Fruit fly (Drosophila melanogaster): ENCODE data around the gene Peritrophin-15b.

The Peritrophin-15b gene

DNA sequence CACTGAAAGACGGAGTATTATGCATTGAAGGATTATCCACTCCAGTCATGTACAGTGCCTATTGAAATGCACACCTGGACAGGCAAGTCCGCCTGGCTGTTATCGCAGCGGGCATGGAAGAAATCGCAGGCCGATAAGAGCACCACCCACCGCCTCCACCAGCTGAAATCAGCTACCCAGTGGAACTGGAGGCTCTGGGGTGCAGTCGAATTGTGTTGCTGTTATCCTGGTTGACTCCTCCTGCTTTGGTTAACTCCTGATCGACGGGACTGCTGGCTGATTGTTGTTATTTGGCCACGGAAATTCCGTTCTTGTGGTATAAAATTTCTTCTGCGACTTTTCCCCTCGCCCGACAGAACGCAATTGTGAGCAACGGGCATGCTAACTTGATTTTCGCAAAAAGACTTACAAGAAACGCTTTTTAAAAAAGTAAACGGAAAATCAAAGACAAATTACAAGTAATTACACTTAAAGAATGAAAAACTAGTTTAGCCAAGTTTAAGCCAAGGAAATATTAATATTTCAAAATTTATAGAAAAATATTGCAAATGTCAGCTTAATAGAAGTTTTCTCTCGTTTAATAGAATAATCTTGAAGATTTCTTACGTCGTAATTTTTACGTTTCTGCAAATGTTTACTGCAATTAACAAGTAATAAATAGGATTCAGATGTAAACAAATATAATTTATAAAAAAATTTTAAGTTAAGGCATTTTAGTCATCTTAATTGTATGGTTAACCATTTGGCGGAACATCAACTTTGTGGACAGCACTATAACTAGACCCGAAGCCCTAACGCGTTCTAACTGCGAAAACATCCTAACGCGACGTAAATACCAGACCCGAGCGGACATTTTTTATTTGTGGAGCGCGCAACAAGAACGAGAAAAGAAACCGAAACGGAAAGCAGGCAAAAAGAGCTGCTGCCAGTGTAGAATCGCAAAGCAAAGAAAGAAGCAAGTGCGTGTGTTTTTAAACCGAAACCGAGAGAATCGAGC, 20.4 kb upstream of the Peritrophin-15b start, which contains the start of the genes CG13398 and Akap200 (continued):
- peak; percentile 68; the same call in 1 of the 3 replicates for TF ChIP-seq CG6163 (GFP tag; IDR thresholded peaks at IDR 0.05)
- no peak for TF ChIP-seq Sox14 (GFP tag; optimal IDR thresholded peaks at IDR 0.05)
- no peak for TF ChIP-seq Lpt (GFP tag; optimal IDR thresholded peaks at IDR 0.05)
- peak; percentile 35 for TF ChIP-seq Sox102F (GFP tag; optimal IDR thresholded peaks at IDR 0.05)
- TF ChIP-seq Sox15 (GFP tag; optimal IDR thresholded peaks at IDR 0.05): no peak
- TF ChIP-seq CG6792 (GFP tag; optimal IDR thresholded peaks at IDR 0.05): peak; percentile 7
- TF ChIP-seq OdsH (GFP tag; optimal IDR thresholded peaks at IDR 0.05): no peak
- peak; percentile 58 for TF ChIP-seq vri (GFP tag; optimal IDR thresholded peaks at IDR 0.05)
- no peak; the same call in 1 of the 2 replicates for TF ChIP-seq CG11294 (GFP tag; IDR thresholded peaks at IDR 0.05)
- TF ChIP-seq CG10669 (GFP tag; optimal IDR thresholded peaks at IDR 0.05): no peak
- peak; percentile 25 for TF ChIP-seq Ets96B (tag; optimal IDR thresholded peaks at IDR 0.05)
- no peak for TF ChIP-seq CG32006 (GFP tag; optimal IDR thresholded peaks at IDR 0.05)
- TF ChIP-seq Eip75B (GFP tag; optimal IDR thresholded peaks at IDR 0.05): peak; percentile 30
- peak; percentile 78 for TF ChIP-seq fkh (GFP tag; optimal IDR thresholded peaks at IDR 0.05)
- TF ChIP-seq eg (GFP tag; IDR thresholded peaks at IDR 0.05): no peak
- TF ChIP-seq CG3919 (GFP tag; optimal IDR thresholded peaks at IDR 0.05): peak; percentile 18
- TF ChIP-seq CG11762 (GFP tag; optimal IDR thresholded peaks at IDR 0.05; ENCODE audit: insufficient read depth): no peak
- TF ChIP-seq CG11902 (GFP tag; optimal IDR thresholded peaks at IDR 0.05): no peak
- TF ChIP-seq CG6276 (GFP tag; optimal IDR thresholded peaks at IDR 0.05): no peak

DNA sequence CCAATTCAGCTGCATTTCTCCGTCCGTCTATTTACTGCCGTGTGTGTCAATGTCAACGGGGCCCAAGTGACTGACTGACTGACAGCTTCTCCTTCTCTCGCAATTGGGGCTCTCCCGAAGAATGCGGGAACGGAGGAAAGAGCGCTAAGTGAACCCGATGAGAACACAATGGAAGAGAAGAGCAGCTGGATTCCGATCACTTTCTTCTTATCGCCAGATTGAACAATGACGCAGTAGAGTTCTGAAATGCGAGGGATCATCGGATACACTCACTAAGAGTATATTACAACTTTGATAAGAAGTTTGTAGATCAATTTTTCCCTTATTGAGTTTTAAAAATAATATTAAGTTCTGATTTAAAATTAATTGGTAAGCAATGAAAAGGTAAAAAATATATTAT, 16.8 kb upstream of the Peritrophin-15b start, which contains the start of gene Naglu:
Naglu (minus strand) TSS at position 339 of the 400 bp plus-strand sequence.
- TF ChIP-seq CG10669 (GFP tag; optimal IDR thresholded peaks at IDR 0.05) (no peak), eg (GFP tag; IDR thresholded peaks at IDR 0.05) (no peak), CG15336 (GFP tag; IDR thresholded peaks at IDR 0.05) (no peak), CG11294 (GFP tag; IDR thresholded peaks at IDR 0.05) (no peak), Eip93F (GFP tag; optimal IDR thresholded peaks at IDR 0.05) (no peak), Sox14 (GFP tag; optimal IDR thresholded peaks at IDR 0.05) (no peak), CG6163 (GFP tag; IDR thresholded peaks at IDR 0.05) (peak; percentile 15; the same call in 1 of the 3 replicates), CG10631 (GFP tag; optimal IDR thresholded peaks at IDR 0.05) (no peak), Gug (GFP tag; IDR thresholded peaks at IDR 0.05) (no peak), Ets21C (GFP tag; optimal IDR thresholded peaks at IDR 0.05) (no peak), acj6 (GFP tag; optimal IDR thresholded peaks at IDR 0.05) (no peak), CG6792 (GFP tag; optimal IDR thresholded peaks at IDR 0.05) (peak; percentile 46), CG6808 (GFP tag; optimal IDR thresholded peaks at IDR 0.05) (no peak), Eip78C (GFP tag) (peak; percentile 74), OdsH (GFP tag; optimal IDR thresholded peaks at IDR 0.05) (no peak), spab (GFP tag; optimal IDR thresholded peaks at IDR 0.05) (no peak), Sox102F (GFP tag; optimal IDR thresholded peaks at IDR 0.05) (no peak), CG7368 (GFP tag; optimal IDR thresholded peaks at IDR 0.05) (no peak), CG16779 (tag; optimal IDR thresholded peaks at IDR 0.05) (no peak), Smox (GFP tag; optimal IDR thresholded peaks at IDR 0.05) (no peak), Hr39 (GFP tag; optimal IDR thresholded peaks at IDR 0.05) (no peak), Hr38 (GFP tag; optimal IDR thresholded peaks at IDR 0.05) (no peak), vri (GFP tag; optimal IDR thresholded peaks at IDR 0.05) (no peak), achi (GFP tag; optimal IDR thresholded peaks at IDR 0.05) (no peak), CG4318 (GFP tag; optimal IDR thresholded peaks at IDR 0.05) (no peak), Sox15 (GFP tag; optimal IDR thresholded peaks at IDR 0.05) (no peak), CG11762 (GFP tag; optimal IDR thresholded peaks at IDR 0.05; ENCODE audit: insufficient read depth) (no peak), dsx (GFP tag; optimal IDR thresholded peaks at IDR 0.05; ENCODE audit: poor library complexity, severe bottlenecking) (no peak), pdm3 (GFP tag; optimal IDR thresholded peaks at IDR 0.05) (no peak), Met (GFP tag; optimal IDR thresholded peaks at IDR 0.05) (no peak), CG32006 (GFP tag; optimal IDR thresholded peaks at IDR 0.05) (no peak), esn (GFP tag; optimal IDR thresholded peaks at IDR 0.05) (peak; percentile 53), fkh (GFP tag; optimal IDR thresholded peaks at IDR 0.05) (no peak), Lpt (GFP tag; optimal IDR thresholded peaks at IDR 0.05) (no peak), ss (GFP tag; optimal IDR thresholded peaks at IDR 0.05) (no peak), CG6276 (GFP tag; optimal IDR thresholded peaks at IDR 0.05) (no peak), Eip75B (GFP tag; optimal IDR thresholded peaks at IDR 0.05) (peak; percentile 44), CG8319 (GFP tag; optimal IDR thresholded peaks at IDR 0.05) (no peak), dac (GFP tag; optimal IDR thresholded peaks at IDR 0.05) (no peak), CG31627 (GFP tag; optimal IDR thresholded peaks at IDR 0.05) (peak; percentile 12), Blimp-1 (GFP tag; optimal IDR thresholded peaks at IDR 0.05) (peak; percentile 40), CG3919 (GFP tag; optimal IDR thresholded peaks at IDR 0.05) (no peak)

Data from whole organism, prepupa.